Worm (Caenorhabditis elegans) whole organism, L2 larva: ENCODE results near the gene hrpf-2.

Source experiments
- nhr-11 ChIP-seq: fragments of 150-350 bp; optimal IDR thresholded peaks from 2 replicates; lab custom pipeline; 2014; ENCODE audit warnings: missing biosample characterization, missing genetic modification characterization
- ztf-11 ChIP-seq: sonication (generic microtip); optimal IDR thresholded peaks from 2 replicates; lab custom pipeline; 2017; ENCODE audit warnings: missing biosample characterization, missing genetic modification characterization

- TF ChIP-seq ztf-11 (tag; lab: Kevin White, UChicago) (no peak), nhr-11 (tag; lab: Kevin White, UChicago) (no peak)
Observed at ce11 chrIV:6327363-6328015, 48.8 kb downstream of the hrpf-2 start.
